Fruit fly (Drosophila melanogaster): ENCODE results near the gene CG2924.

Gene CG2924

dm6 chrX:2302875-2303274 is 32.3 kb upstream of the CG2924 start:
- TF ChIP-seq Clk (GFP tag; optimal IDR thresholded peaks at IDR 0.05) (no peak), kay (GFP tag; ENCODE audit: borderline replicate concordance) (no peak), cnc (optimal IDR thresholded peaks at IDR 0.05) (no peak), CG33017 (tag; optimal IDR thresholded peaks at IDR 0.05) (no peak), bab1 (GFP tag; optimal IDR thresholded peaks at IDR 0.05) (no peak), pad (GFP tag; optimal IDR thresholded peaks at IDR 0.05) (no peak), tj (GFP tag; optimal IDR thresholded peaks at IDR 0.05) (no peak), CG11617 (GFP tag; optimal IDR thresholded peaks at IDR 0.05) (no peak), Crg-1 (GFP tag; optimal IDR thresholded peaks at IDR 0.05) (no peak), CG5204 (GFP tag; optimal IDR thresholded peaks at IDR 0.05) (no peak), CG1620 (GFP tag; optimal IDR thresholded peaks at IDR 0.05) (no peak), CG7045 (GFP tag; optimal IDR thresholded peaks at IDR 0.05) (no peak), ovo (GFP tag; optimal IDR thresholded peaks at IDR 0.05) (no peak), Hr96 (GFP tag; optimal IDR thresholded peaks at IDR 0.05) (no peak), CG12768 (GFP tag; optimal IDR thresholded peaks at IDR 0.05) (no peak), CG14711 (tag; optimal IDR thresholded peaks at IDR 0.05) (no peak)

- no peak for TF ChIP-seq CG12768 (GFP tag; optimal IDR thresholded peaks at IDR 0.05)
- peak; percentile 58 for TF ChIP-seq CG7101 (tag; optimal IDR thresholded peaks at IDR 0.05)
- peak; percentile 11 for TF ChIP-seq CG7045 (GFP tag; optimal IDR thresholded peaks at IDR 0.05)
- no peak for TF ChIP-seq CG1620 (GFP tag; optimal IDR thresholded peaks at IDR 0.05)
- no peak for TF ChIP-seq kay (GFP tag; ENCODE audit: borderline replicate concordance)
- peak; percentile 1 for TF ChIP-seq pad (GFP tag; optimal IDR thresholded peaks at IDR 0.05)
- TF ChIP-seq Crg-1 (GFP tag; optimal IDR thresholded peaks at IDR 0.05) = no peak
- no peak for TF ChIP-seq tj (GFP tag; optimal IDR thresholded peaks at IDR 0.05)
- TF ChIP-seq Mnt (GFP tag; optimal IDR thresholded peaks at IDR 0.05) = no peak
- no peak for TF ChIP-seq cnc (optimal IDR thresholded peaks at IDR 0.05)
- no peak for TF ChIP-seq cic (GFP tag; optimal IDR thresholded peaks at IDR 0.05)
- TF ChIP-seq CG5204 (GFP tag; optimal IDR thresholded peaks at IDR 0.05) = no peak
- no peak for TF ChIP-seq CG33017 (tag; optimal IDR thresholded peaks at IDR 0.05)
- peak; percentile 53 for TF ChIP-seq bab1 (GFP tag; optimal IDR thresholded peaks at IDR 0.05)
- TF ChIP-seq Hr96 (GFP tag; optimal IDR thresholded peaks at IDR 0.05) = no peak
- no peak for TF ChIP-seq toe (GFP tag; optimal IDR thresholded peaks at IDR 0.05)
- TF ChIP-seq Clk (GFP tag; optimal IDR thresholded peaks at IDR 0.05) = no peak
- peak; percentile 41 for TF ChIP-seq CG14711 (tag; optimal IDR thresholded peaks at IDR 0.05)
- peak; percentile 19 for TF ChIP-seq CG11617 (GFP tag; optimal IDR thresholded peaks at IDR 0.05)
- no peak for TF ChIP-seq ovo (GFP tag; optimal IDR thresholded peaks at IDR 0.05)
Measured at dm6 chrX:2301613-2302522, 31.3 kb upstream of the CG2924 start.

- peak; percentile 37 for TF ChIP-seq bab1 (GFP tag; optimal IDR thresholded peaks at IDR 0.05)
- no peak for TF ChIP-seq CG33017 (tag; optimal IDR thresholded peaks at IDR 0.05)
- peak; percentile 66 for TF ChIP-seq CG7101 (tag; optimal IDR thresholded peaks at IDR 0.05)
- peak; percentile 77 for TF ChIP-seq pad (GFP tag; optimal IDR thresholded peaks at IDR 0.05)
- TF ChIP-seq cnc (optimal IDR thresholded peaks at IDR 0.05) = no peak
- TF ChIP-seq tj (GFP tag; optimal IDR thresholded peaks at IDR 0.05) = no peak
- TF ChIP-seq CG11617 (GFP tag; optimal IDR thresholded peaks at IDR 0.05) = peak; percentile 29
- no peak for TF ChIP-seq cic (GFP tag; optimal IDR thresholded peaks at IDR 0.05)
- peak; percentile 60 for TF ChIP-seq CG14711 (tag; optimal IDR thresholded peaks at IDR 0.05)
Measured at dm6 chrX:2301069-2301508, 30.5 kb upstream of the CG2924 start.

dm6 chrX:2300293-2301068 is 29.9 kb upstream of the CG2924 start:
- TF ChIP-seq Mnt (GFP tag; optimal IDR thresholded peaks at IDR 0.05) (peak; percentile 86), CG7101 (tag; optimal IDR thresholded peaks at IDR 0.05) (peak; percentile 97), tj (GFP tag; optimal IDR thresholded peaks at IDR 0.05) (peak; percentile 83), Crg-1 (GFP tag; optimal IDR thresholded peaks at IDR 0.05) (peak; percentile 79), CG7045 (GFP tag; optimal IDR thresholded peaks at IDR 0.05) (peak; percentile 85), CG5204 (GFP tag; optimal IDR thresholded peaks at IDR 0.05) (peak; percentile 82), CG12768 (GFP tag; optimal IDR thresholded peaks at IDR 0.05) (peak; percentile 77), CG33017 (tag; optimal IDR thresholded peaks at IDR 0.05) (peak; percentile 94), ovo (GFP tag; optimal IDR thresholded peaks at IDR 0.05) (peak; percentile 63), CG11617 (GFP tag; optimal IDR thresholded peaks at IDR 0.05) (peak; percentile 84), cic (GFP tag; optimal IDR thresholded peaks at IDR 0.05) (peak; percentile 67), CG14711 (tag; optimal IDR thresholded peaks at IDR 0.05) (peak; percentile 92), Hr96 (GFP tag; optimal IDR thresholded peaks at IDR 0.05) (peak; percentile 84), toe (GFP tag; optimal IDR thresholded peaks at IDR 0.05) (no peak), Clk (GFP tag; optimal IDR thresholded peaks at IDR 0.05) (peak; percentile 76), CG1620 (GFP tag; optimal IDR thresholded peaks at IDR 0.05) (peak; percentile 74), pad (GFP tag; optimal IDR thresholded peaks at IDR 0.05) (peak; percentile 77), cnc (optimal IDR thresholded peaks at IDR 0.05) (no peak), kay (GFP tag; ENCODE audit: borderline replicate concordance) (no peak), bab1 (GFP tag; optimal IDR thresholded peaks at IDR 0.05) (peak; percentile 97)

- TF ChIP-seq ovo (GFP tag; optimal IDR thresholded peaks at IDR 0.05) (no peak), toe (GFP tag; optimal IDR thresholded peaks at IDR 0.05) (no peak), bab1 (GFP tag; optimal IDR thresholded peaks at IDR 0.05) (peak; percentile 85), tj (GFP tag; optimal IDR thresholded peaks at IDR 0.05) (no peak), CG7101 (tag; optimal IDR thresholded peaks at IDR 0.05) (peak; percentile 64), pad (GFP tag; optimal IDR thresholded peaks at IDR 0.05) (peak; percentile 31), Mnt (GFP tag; optimal IDR thresholded peaks at IDR 0.05) (peak; percentile 18), CG14711 (tag; optimal IDR thresholded peaks at IDR 0.05) (peak; percentile 66)
Measured at dm6 chrX:2298708-2299370, 28.3 kb upstream of the CG2924 start.
